Fruit fly (Drosophila melanogaster) whole organism, embryonic: Measurements from ENCODE around the gene Cyp313a4.

ENCODE experiments used
- CG10543 ChIP-seq: fragments of 200-800 bp; sonication (Bioruptor generic); optimal IDR thresholded peaks from 3 replicates; lab custom pipeline; 2017; ENCODE audit warnings: missing biosample characterization, mild to moderate bottlenecking, missing genetic modification characterization, moderate library complexity
- CG10565 ChIP-seq: fragments of 200-800 bp; sonication (Bioruptor generic); optimal IDR thresholded peaks from 3 replicates; lab custom pipeline; 2016; ENCODE audit warnings: missing biosample characterization, mild to moderate bottlenecking, missing genetic modification characterization
- CG12155 ChIP-seq: fragments of 200-800 bp; sonication (Bioruptor generic); optimal IDR thresholded peaks from 3 replicates; lab custom pipeline; 2016; ENCODE audit warnings: missing biosample characterization, missing genetic modification characterization
- CG13296 ChIP-seq: fragments of 200-800 bp; sonication (Bioruptor generic); optimal IDR thresholded peaks from 3 replicates; lab custom pipeline; 2018; ENCODE audit warnings: missing biosample characterization, mild to moderate bottlenecking, missing genetic modification characterization
- CG15479 ChIP-seq: fragments of 200-800 bp; sonication (Bioruptor generic); optimal IDR thresholded peaks from 3 replicates; lab custom pipeline; 2019; ENCODE audit warnings: missing biosample characterization, mild to moderate bottlenecking, missing genetic modification characterization, moderate library complexity
- CG17186 ChIP-seq: fragments of 200-800 bp; sonication (Bioruptor generic); optimal IDR thresholded peaks from 3 replicates; lab custom pipeline; 2017; ENCODE audit warnings: missing biosample characterization, missing genetic modification reagents, missing genetic modification characterization
- CG17359 ChIP-seq: fragments of 200-800 bp; sonication (Bioruptor generic); optimal IDR thresholded peaks from 3 replicates; lab custom pipeline; 2018; ENCODE audit warnings: missing biosample characterization, mild to moderate bottlenecking, missing genetic modification characterization, moderate library complexity
- CG18262 ChIP-seq: fragments of 200-800 bp; optimal IDR thresholded peaks from 3 replicates; lab custom pipeline; 2019; ENCODE audit warnings: missing biosample characterization, mild to moderate bottlenecking, missing genetic modification characterization, moderate library complexity
- CG2120 ChIP-seq: fragments of 200-800 bp; sonication (Bioruptor generic); optimal IDR thresholded peaks from 3 replicates; lab custom pipeline; 2016; ENCODE audit warnings: missing biosample characterization, missing genetic modification characterization
- CG6765 ChIP-seq: fragments of 200-800 bp; sonication (Bioruptor generic); optimal IDR thresholded peaks from 3 replicates; lab custom pipeline; 2017; ENCODE audit warnings: missing biosample characterization, mild to moderate bottlenecking, missing genetic modification characterization
- CG7556 ChIP-seq: fragments of 200-800 bp; sonication (Bioruptor generic); optimal IDR thresholded peaks from 2 replicates; lab custom pipeline; 2017; ENCODE audit warnings: missing biosample characterization, mild to moderate bottlenecking, missing genetic modification characterization
- CG7928 ChIP-seq: fragments of 200-800 bp; sonication (Bioruptor generic); optimal IDR thresholded peaks from 2 replicates; lab custom pipeline; 2017; ENCODE audit warnings: missing biosample characterization, mild to moderate bottlenecking, missing genetic modification characterization
- CG8290 ChIP-seq, 3 experiments: fragments of 200-800 bp; sonication (Bioruptor generic); optimal IDR thresholded peaks; 2 replicates each; lab custom pipeline; 2016 to 2019; ENCODE audit warnings: missing biosample characterization in 3 of 3, missing genetic modification characterization in 3 of 3, mild to moderate bottlenecking in 2 of 3, moderate library complexity in 1 of 3
- CoRest ChIP-seq: fragments of 200-800 bp; sonication (Bioruptor generic); optimal IDR thresholded peaks from 3 replicates; lab custom pipeline; 2018; ENCODE audit warnings: missing biosample characterization, mild to moderate bottlenecking, missing genetic modification characterization, moderate library complexity
- Dfd ChIP-seq, 2 experiments: fragments of >200 bp; optimal IDR thresholded peaks; 2 replicates each; lab custom pipeline; 2017; ENCODE audit warnings: missing biosample characterization in 2 of 2, missing genetic modification characterization in 2 of 2
- Dip2 ChIP-seq: fragments of 200-800 bp; sonication (Bioruptor generic); IDR thresholded peaks from 2 replicates; pipeline ENCODE4 v1.3.6; 2022; ENCODE audit warnings: missing biosample characterization, missing genetic modification characterization
- Doc2 ChIP-seq: fragments of 200-800 bp; sonication (Bioruptor generic); IDR thresholded peaks from 2 replicates; pipeline ENCODE4 v1.3.6; 2022; ENCODE audit warnings: missing biosample characterization, missing genetic modification characterization
- E2f1 ChIP-seq: fragments of 200-800 bp; sonication (Bioruptor generic); IDR thresholded peaks from 2 replicates; pipeline ENCODE4 v1.3.6; 2022; ENCODE audit warnings: missing biosample characterization, missing genetic modification characterization
- Elba2 ChIP-seq: fragments of 200-800 bp; sonication (Bioruptor generic); optimal IDR thresholded peaks from 3 replicates; lab custom pipeline; 2016; ENCODE audit warnings: missing biosample characterization, missing genetic modification characterization
- Myb ChIP-seq: fragments of 200-800 bp; sonication (Bioruptor generic); optimal IDR thresholded peaks from 2 replicates; lab custom pipeline; 2016; ENCODE audit warnings: missing biosample characterization, missing genetic modification characterization
- NC2β ChIP-seq: fragments of 200-800 bp; sonication (Bioruptor generic); optimal IDR thresholded peaks from 2 replicates; lab custom pipeline; 2016; ENCODE audit warnings: missing biosample characterization, missing genetic modification characterization
- Nf-YA ChIP-seq: fragments of 200-800 bp; sonication (Bioruptor generic); IDR thresholded peaks from 2 replicates; pipeline ENCODE4 v1.3.6; 2022; ENCODE audit warnings: missing biosample characterization, missing genetic modification characterization
- Pdp1 ChIP-seq, 2 experiments: fragments of 200-800 bp; sonication (Bioruptor generic); optimal IDR thresholded peaks; 3 replicates each; lab custom pipeline; 2016; ENCODE audit warnings: missing biosample characterization in 2 of 2, missing genetic modification characterization in 2 of 2, mild to moderate bottlenecking in 1 of 2, moderate library complexity in 1 of 2
- Rfx ChIP-seq: fragments of 200-800 bp; sonication (Bioruptor generic); IDR thresholded peaks from 2 replicates; pipeline ENCODE4 v1.3.6; 2022; ENCODE audit warnings: missing biosample characterization, missing genetic modification characterization
- Sox100B ChIP-seq: fragments of 200-800 bp; sonication (Bioruptor generic); optimal IDR thresholded peaks from 3 replicates; lab custom pipeline; 2018; ENCODE audit warnings: missing biosample characterization, mild to moderate bottlenecking, missing genetic modification characterization
- Xbp1 ChIP-seq: fragments of 200-800 bp; sonication (Bioruptor generic); optimal IDR thresholded peaks from 3 replicates; lab custom pipeline; 2016; ENCODE audit warnings: missing biosample characterization, mild to moderate bottlenecking, missing genetic modification characterization
- ara ChIP-seq: fragments of 200-800 bp; sonication (Bioruptor generic); IDR thresholded peaks from 2 replicates; pipeline ENCODE4 v1.3.6; 2022; ENCODE audit warnings: missing biosample characterization, missing genetic modification characterization
- chif ChIP-seq, 2 experiments: fragments of 200-800 bp; sonication (Bioruptor generic); optimal IDR thresholded peaks; 3 replicates each; lab custom pipeline; 2016; ENCODE audit warnings: missing biosample characterization in 2 of 2, missing genetic modification characterization in 2 of 2
- cwo ChIP-seq: fragments of 200-800 bp; sonication (Bioruptor generic); optimal IDR thresholded peaks from 3 replicates; lab custom pipeline; 2017; ENCODE audit warnings: missing biosample characterization, missing genetic modification characterization, mild to moderate bottlenecking, moderate library complexity, missing genetic modification reagents
- dmrt99B ChIP-seq: fragments of 200-800 bp; sonication (Bioruptor generic); optimal IDR thresholded peaks from 2 replicates; lab custom pipeline; 2018; ENCODE audit warnings: missing biosample characterization, mild to moderate bottlenecking, missing genetic modification characterization, moderate library complexity
- gfzf ChIP-seq: fragments of 200-800 bp; sonication (Bioruptor generic); optimal IDR thresholded peaks from 2 replicates; lab custom pipeline; 2016; ENCODE audit warnings: missing biosample characterization, mild to moderate bottlenecking, missing genetic modification characterization, moderate library complexity
- grau ChIP-seq: fragments of 200-800 bp; optimal IDR thresholded peaks from 3 replicates; lab custom pipeline; 2019; ENCODE audit warnings: missing biosample characterization, mild to moderate bottlenecking, missing genetic modification characterization, moderate library complexity
- grn ChIP-seq: fragments of 200-800 bp; sonication (Bioruptor generic); optimal IDR thresholded peaks from 3 replicates; lab custom pipeline; 2017; ENCODE audit warnings: missing biosample characterization, missing genetic modification characterization
- inv ChIP-seq: fragments of 200-800 bp; sonication (Bioruptor generic); IDR thresholded peaks from 2 replicates; pipeline ENCODE4 v1.3.6; 2022; ENCODE audit warnings: missing biosample characterization, missing genetic modification characterization; ENCODE audit not compliant: partially characterized antibody
- kni ChIP-seq: fragments of 200-800 bp; sonication (Bioruptor generic); optimal IDR thresholded peaks from 3 replicates; lab custom pipeline; 2017; ENCODE audit warnings: mild to moderate bottlenecking, missing biosample characterization, missing genetic modification reagents, missing genetic modification characterization
- lilli ChIP-seq: fragments of 200-800 bp; sonication (Bioruptor generic); optimal IDR thresholded peaks from 3 replicates; lab custom pipeline; 2016; ENCODE audit warnings: missing biosample characterization, missing genetic modification characterization
- luna ChIP-seq: fragments of 200-800 bp; sonication (Bioruptor generic); optimal IDR thresholded peaks from 2 replicates; lab custom pipeline; 2016; ENCODE audit warnings: missing biosample characterization, missing genetic modification characterization
- mld ChIP-seq: fragments of 200-800 bp; sonication (Bioruptor generic); IDR thresholded peaks from 3 replicates; pipeline ENCODE4 v1.3.6; 2022; ENCODE audit warnings: missing biosample characterization, missing genetic modification characterization; ENCODE audit not compliant: partially characterized antibody
- nau ChIP-seq: fragments of 200-800 bp; sonication (Bioruptor generic); optimal IDR thresholded peaks from 3 replicates; lab custom pipeline; 2017; ENCODE audit warnings: missing biosample characterization, mild to moderate bottlenecking, missing genetic modification characterization, missing genetic modification reagents
- pum ChIP-seq: fragments of 200-800 bp; sonication (Bioruptor generic); optimal IDR thresholded peaks from 2 replicates; lab custom pipeline; 2016; ENCODE audit warnings: missing biosample characterization, missing genetic modification characterization
- sens ChIP-seq: fragments of 200-800 bp; sonication (Bioruptor generic); peaks from one replicate; lab custom pipeline; 2016; ENCODE audit warnings: missing biosample characterization, missing genetic modification characterization
- sisA ChIP-seq: fragments of 200-800 bp; sonication (Bioruptor generic); IDR thresholded peaks from 2 replicates; pipeline ENCODE4 v1.3.6; 2022; ENCODE audit warnings: missing biosample characterization, missing genetic modification characterization
- slp2 ChIP-seq: fragments of 200-800 bp; sonication (Bioruptor generic); optimal IDR thresholded peaks from 2 replicates; lab custom pipeline; 2016; ENCODE audit warnings: missing biosample characterization, missing genetic modification characterization
- ssp ChIP-seq: fragments of 200-800 bp; sonication (Bioruptor generic); IDR thresholded peaks from 2 replicates; pipeline ENCODE4 v1.3.6; 2022; ENCODE audit warnings: missing biosample characterization, missing genetic modification characterization
- stwl ChIP-seq: fragments of 200-800 bp; sonication (Bioruptor generic); optimal IDR thresholded peaks from 3 replicates; lab custom pipeline; 2018; ENCODE audit warnings: missing biosample characterization, mild to moderate bottlenecking, missing genetic modification characterization, moderate library complexity
- tup ChIP-seq: fragments of 200-800 bp; sonication (Bioruptor generic); optimal IDR thresholded peaks from 2 replicates; lab custom pipeline; 2016; ENCODE audit warnings: missing biosample characterization, mild to moderate bottlenecking, missing genetic modification characterization, moderate library complexity
- wdn ChIP-seq: fragments of 200-800 bp; sonication (Bioruptor generic); IDR thresholded peaks from 2 replicates; pipeline ENCODE4 v1.3.6; 2022; ENCODE audit warnings: missing biosample characterization, missing genetic modification characterization
- zen ChIP-seq: fragments of 200-800 bp; sonication (Bioruptor generic); optimal IDR thresholded peaks from 3 replicates; lab custom pipeline; 2018; ENCODE audit warnings: missing biosample characterization, mild to moderate bottlenecking, missing genetic modification characterization, moderate library complexity

Cyp313a4 gene

DNA sequence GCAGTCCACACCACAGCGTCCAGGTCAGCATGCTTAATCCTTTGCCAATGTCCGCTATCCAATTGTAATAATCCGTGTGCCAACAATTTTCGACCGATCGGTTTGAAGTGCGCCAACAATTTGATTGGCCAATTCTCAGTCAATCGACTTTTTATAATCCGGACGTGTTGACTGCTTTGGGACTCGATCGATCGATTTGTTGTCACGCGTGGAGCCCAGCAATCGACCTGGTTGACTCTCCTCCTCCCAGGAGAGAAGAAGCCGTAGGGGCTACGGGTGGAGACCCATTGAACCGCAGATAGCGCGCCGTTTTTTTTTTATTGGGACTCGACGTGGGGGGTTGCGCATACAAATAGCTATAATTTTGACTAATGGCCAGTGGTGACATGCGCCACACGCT, at the start of gene Cyp313a4:
Gene Cyp313a4, minus strand, starts transcription at position 101 of the 400 bp plus-strand sequence.
- TF ChIP-seq tup (GFP tag; lab: Kevin White, UChicago) (no peak), CG2120 (GFP tag; lab: Kevin White, UChicago) (no peak), lilli (GFP tag; lab: Kevin White, UChicago) (no peak), ara (GFP tag; lab: Robert Waterston, UW) (no peak), wdn (GFP tag; lab: Robert Waterston, UW) (no peak), stwl (no peak), NC2β (GFP tag; lab: Kevin White, UChicago) (no peak), CG8290 (GFP tag; optimal IDR thresholded peaks at IDR 0.05; lab: Kevin White, UChicago) (no peak), CG8290 (tag; optimal IDR thresholded peaks at IDR 0.05; lab: Kevin White, UChicago) (no peak), inv (GFP tag; lab: Robert Waterston, UW) (no peak), ssp (GFP tag; lab: Robert Waterston, UW) (no peak), gfzf (GFP tag; lab: Kevin White, UChicago) (no peak), kni (GFP tag; lab: Kevin White, UChicago) (no peak)

DNA sequence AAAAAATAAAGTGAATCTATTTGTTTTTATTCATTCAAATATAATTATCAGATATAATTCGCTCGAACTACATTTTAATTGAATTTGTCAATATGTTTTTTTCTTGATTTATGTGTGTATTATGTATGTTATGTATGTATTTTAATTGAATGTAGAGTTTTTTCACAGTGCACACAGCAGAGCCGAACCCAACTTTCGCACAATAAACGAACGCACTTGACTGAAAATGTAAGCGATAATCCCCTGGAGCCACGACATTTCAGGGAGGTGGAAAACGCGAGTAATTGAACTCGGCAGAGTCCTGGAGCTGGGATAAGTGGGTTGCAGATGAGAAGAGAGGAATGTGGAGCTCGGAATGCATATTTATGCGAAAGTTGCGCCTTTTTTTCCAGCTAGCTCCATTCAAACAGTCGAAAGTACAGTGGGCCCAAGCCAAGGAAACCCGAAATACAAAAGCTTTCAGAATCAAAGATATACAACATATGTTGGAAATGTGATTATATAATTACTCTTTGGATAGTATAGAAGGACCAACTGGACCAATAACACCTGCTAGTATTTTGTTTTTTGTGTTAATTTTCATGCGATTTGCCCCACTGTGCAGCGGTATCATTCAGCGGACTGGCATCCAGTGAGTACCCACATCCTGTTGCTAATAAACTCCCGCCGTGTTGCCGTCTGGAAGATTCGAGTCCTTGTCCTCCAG, 46.9 kb upstream of the Cyp313a4 start:
- peak; percentile 77 for TF ChIP-seq sens
- TF ChIP-seq dmrt99B (tag; lab: Kevin White, UChicago): peak; percentile 40
- no peak for TF ChIP-seq CG12155 (GFP tag; lab: Kevin White, UChicago)
- TF ChIP-seq CG10565 (GFP tag; lab: Kevin White, UChicago): no peak
- TF ChIP-seq CG7556 (GFP tag; lab: Kevin White, UChicago): peak; percentile 49
- peak; percentile 4 for TF ChIP-seq CG17359 (tag; lab: Kevin White, UChicago)
- TF ChIP-seq Sox100B (GFP tag; lab: Kevin White, UChicago): no peak
- TF ChIP-seq mld: no peak
- TF ChIP-seq CG7928 (GFP tag; lab: Kevin White, UChicago): no peak
- TF ChIP-seq luna (GFP tag; lab: Kevin White, UChicago): no peak
- no peak for TF ChIP-seq lilli (GFP tag; lab: Kevin White, UChicago)
- TF ChIP-seq Dfd (GFP tag; optimal IDR thresholded peaks at IDR 0.05; lab: Kevin White, UChicago): no peak
- TF ChIP-seq Xbp1 (GFP tag; lab: Kevin White, UChicago): peak; percentile 25
- no peak for TF ChIP-seq CG18262 (tag; lab: Kevin White, UChicago)
- TF ChIP-seq Dip2 (GFP tag; lab: Robert Waterston, UW): no peak
- no peak for TF ChIP-seq CG15479
- TF ChIP-seq CG17186 (GFP tag; lab: Kevin White, UChicago): no peak
- TF ChIP-seq Doc2 (GFP tag; lab: Robert Waterston, UW): no peak
- peak; percentile 1 for TF ChIP-seq Myb (GFP tag; lab: Kevin White, UChicago)
- no peak for TF ChIP-seq Elba2 (GFP tag; lab: Kevin White, UChicago)
- no peak for TF ChIP-seq zen (tag; lab: Kevin White, UChicago)
- TF ChIP-seq nau: no peak
- TF ChIP-seq slp2 (GFP tag; lab: Kevin White, UChicago): no peak
- TF ChIP-seq Pdp1 (GFP tag; optimal IDR thresholded peaks at IDR 0.05; lab: Kevin White, UChicago): peak; percentile 6 to 83
- no peak for TF ChIP-seq CoRest (tag; lab: Kevin White, UChicago)
- no peak for TF ChIP-seq Nf-YA
- TF ChIP-seq pum: peak; percentile 20
- peak; percentile 8 for TF ChIP-seq grau (tag; lab: Kevin White, UChicago)
- TF ChIP-seq E2f1: no peak
- TF ChIP-seq grn (GFP tag; lab: Kevin White, UChicago): no peak
- peak; percentile 2 for TF ChIP-seq CG6765 (GFP tag; lab: Kevin White, UChicago)
- peak in 1 of 2 experiments; percentile 19 for TF ChIP-seq chif (GFP tag; optimal IDR thresholded peaks at IDR 0.05; lab: Kevin White, UChicago)
- TF ChIP-seq cwo: peak; percentile 38
- peak; percentile 48; the same call in 1 of the 2 replicates for TF ChIP-seq Rfx (GFP tag; lab: Robert Waterston, UW)
- TF ChIP-seq CG10543 (GFP tag; lab: Kevin White, UChicago): no peak
- peak; percentile 42; the same call in 1 of the 2 replicates for TF ChIP-seq sisA (GFP tag; lab: Robert Waterston, UW)
- no peak for TF ChIP-seq CG13296 (GFP tag; lab: Kevin White, UChicago)
